Fruit fly (Drosophila melanogaster) whole organism, pupa: ENCODE data around the gene Lar.

Experiments used
- CG10348 ChIP-seq: fragments of 200-800 bp; sonication (Bioruptor generic); IDR thresholded peaks from 2 replicates; pipeline ENCODE4 v1.3.6; 2022; ENCODE audit warnings: missing biosample characterization, missing genetic modification characterization
- CG12605 ChIP-seq: fragments of 200-800 bp; sonication (Bioruptor generic); IDR thresholded peaks from 2 replicates; pipeline ENCODE4 v1.3.6; 2022; ENCODE audit warnings: missing biosample characterization, missing genetic modification characterization
- CG13204 ChIP-seq: fragments of 200-800 bp; sonication (Bioruptor generic); optimal IDR thresholded peaks from 2 replicates; lab custom pipeline; 2018; ENCODE audit warnings: missing biosample characterization, mild to moderate bottlenecking, missing genetic modification characterization, moderate library complexity
- CG14655 ChIP-seq: fragments of 200-800 bp; sonication (Bioruptor generic); optimal IDR thresholded peaks from 3 replicates; lab custom pipeline; 2017; ENCODE audit warnings: mild to moderate bottlenecking, missing biosample characterization, missing genetic modification reagents, missing genetic modification characterization
- CG15710 ChIP-seq: fragments of 200-800 bp; sonication (Bioruptor generic); optimal IDR thresholded peaks from 2 replicates; lab custom pipeline; 2018; ENCODE audit warnings: missing biosample characterization, mild to moderate bottlenecking, missing genetic modification characterization, moderate library complexity
- CG17806 ChIP-seq: fragments of 200-800 bp; sonication (Bioruptor generic); optimal IDR thresholded peaks from 2 replicates; lab custom pipeline; 2018; ENCODE audit warnings: missing biosample characterization, mild to moderate bottlenecking, missing genetic modification characterization, moderate library complexity
- CG32121 ChIP-seq: fragments of 200-800 bp; sonication (Bioruptor generic); IDR thresholded peaks from 2 replicates; pipeline ENCODE4 v1.3.6; 2022; ENCODE audit warnings: missing biosample characterization, missing genetic modification characterization
- CG34367 ChIP-seq: fragments of 200-800 bp; sonication (Bioruptor generic); optimal IDR thresholded peaks from 2 replicates; lab custom pipeline; 2018; ENCODE audit warnings: missing biosample characterization, mild to moderate bottlenecking, missing genetic modification characterization
- CG4496 ChIP-seq: fragments of 200-800 bp; sonication (Bioruptor generic); IDR thresholded peaks from 3 replicates; pipeline ENCODE4 v1.3.6; 2022; ENCODE audit warnings: missing biosample characterization, missing genetic modification characterization
- CG8159 ChIP-seq: fragments of 200-800 bp; sonication (Bioruptor generic); optimal IDR thresholded peaks from 3 replicates; lab custom pipeline; 2018; ENCODE audit warnings: missing biosample characterization, mild to moderate bottlenecking, missing genetic modification characterization, moderate library complexity
- CG8301 ChIP-seq: fragments of 200-800 bp; sonication (Bioruptor generic); optimal IDR thresholded peaks from 2 replicates; lab custom pipeline; 2018; ENCODE audit warnings: missing biosample characterization, mild to moderate bottlenecking, missing genetic modification characterization
- CG9948 ChIP-seq: fragments of 200-800 bp; sonication (Bioruptor generic); optimal IDR thresholded peaks from 2 replicates; lab custom pipeline; 2018; ENCODE audit warnings: missing biosample characterization, mild to moderate bottlenecking, missing genetic modification characterization, moderate library complexity
- D1 ChIP-seq: fragments of 200-800 bp; sonication (Bioruptor generic); optimal IDR thresholded peaks from 2 replicates; lab custom pipeline; 2018; ENCODE audit warnings: missing biosample characterization, mild to moderate bottlenecking, missing genetic modification characterization, moderate library complexity
- EcR ChIP-seq: fragments of 200-800 bp; sonication (Bioruptor generic); optimal IDR thresholded peaks from 3 replicates; lab custom pipeline; 2019; ENCODE audit warnings: missing biosample characterization, missing genetic modification characterization, mild to moderate bottlenecking, moderate library complexity, missing genetic modification reagents
- Ets98B ChIP-seq: fragments of 200-800 bp; sonication (Bioruptor generic); IDR thresholded peaks from 2 replicates; pipeline ENCODE4 v1.3.6; 2022; ENCODE audit warnings: missing biosample characterization, missing genetic modification characterization
- Pif1A ChIP-seq: fragments of 200-800 bp; sonication (Bioruptor generic); optimal IDR thresholded peaks from 3 replicates; lab custom pipeline; 2016; ENCODE audit warnings: missing biosample characterization, missing genetic modification characterization
- Pif1B ChIP-seq: fragments of 200-800 bp; sonication (Bioruptor generic); optimal IDR thresholded peaks from 3 replicates; lab custom pipeline; 2016; ENCODE audit warnings: missing biosample characterization, missing genetic modification characterization
- Snoo ChIP-seq: fragments of 200-800 bp; sonication (Bioruptor generic); optimal IDR thresholded peaks from 3 replicates; lab custom pipeline; 2017; ENCODE audit warnings: missing biosample characterization, mild to moderate bottlenecking, missing genetic modification characterization, inconsistent platforms
- fd96Ca ChIP-seq: fragments of 200-800 bp; sonication (Bioruptor generic); IDR thresholded peaks from 3 replicates; pipeline ENCODE4 v1.3.6; 2022; ENCODE audit warnings: missing biosample characterization, missing genetic modification characterization
- gl ChIP-seq: fragments of 200-800 bp; sonication (Bioruptor generic); optimal IDR thresholded peaks from 2 replicates; lab custom pipeline; 2018; ENCODE audit warnings: missing biosample characterization, mild to moderate bottlenecking, missing genetic modification characterization
- rn ChIP-seq: fragments of 200-800 bp; sonication (Bioruptor generic); IDR thresholded peaks from 2 replicates; pipeline ENCODE4 v1.3.6; 2022; ENCODE audit warnings: missing biosample characterization, missing genetic modification characterization

Lar gene

dm6 chr2L:19594102-19594501 is 7.7 kb downstream of the Lar start:
- TF ChIP-seq CG13204 (GFP tag; lab: Kevin White, UChicago), result no peak
- no peak for TF ChIP-seq EcR (GFP tag; lab: Kevin White, UChicago)
- TF ChIP-seq CG12605, result no peak
- no peak for TF ChIP-seq CG17806 (tag; lab: Kevin White, UChicago)
- TF ChIP-seq rn (GFP tag; lab: Robert Waterston, UW), result no peak
- no peak for TF ChIP-seq CG14655 (GFP tag; lab: Kevin White, UChicago)
- no peak for TF ChIP-seq CG9948
- TF ChIP-seq CG15710 (tag; lab: Kevin White, UChicago), result no peak
- TF ChIP-seq CG10348 (GFP tag; lab: Robert Waterston, UW), result no peak
- TF ChIP-seq CG4496 (GFP tag; lab: Robert Waterston, UW), result no peak
- TF ChIP-seq fd96Ca (GFP tag; lab: Robert Waterston, UW), result no peak
- no peak for TF ChIP-seq gl
- TF ChIP-seq CG34367 (tag; lab: Kevin White, UChicago), result no peak
- no peak for TF ChIP-seq D1 (tag; lab: Kevin White, UChicago)
- TF ChIP-seq CG8159 (tag; lab: Kevin White, UChicago), result no peak
- no peak for TF ChIP-seq CG32121
- no peak for TF ChIP-seq Snoo
- no peak for TF ChIP-seq Pif1B (GFP tag; lab: Kevin White, UChicago)
- no peak for TF ChIP-seq Ets98B (GFP tag; lab: Robert Waterston, UW)
- no peak for TF ChIP-seq CG8301 (tag; lab: Kevin White, UChicago)

DNA sequence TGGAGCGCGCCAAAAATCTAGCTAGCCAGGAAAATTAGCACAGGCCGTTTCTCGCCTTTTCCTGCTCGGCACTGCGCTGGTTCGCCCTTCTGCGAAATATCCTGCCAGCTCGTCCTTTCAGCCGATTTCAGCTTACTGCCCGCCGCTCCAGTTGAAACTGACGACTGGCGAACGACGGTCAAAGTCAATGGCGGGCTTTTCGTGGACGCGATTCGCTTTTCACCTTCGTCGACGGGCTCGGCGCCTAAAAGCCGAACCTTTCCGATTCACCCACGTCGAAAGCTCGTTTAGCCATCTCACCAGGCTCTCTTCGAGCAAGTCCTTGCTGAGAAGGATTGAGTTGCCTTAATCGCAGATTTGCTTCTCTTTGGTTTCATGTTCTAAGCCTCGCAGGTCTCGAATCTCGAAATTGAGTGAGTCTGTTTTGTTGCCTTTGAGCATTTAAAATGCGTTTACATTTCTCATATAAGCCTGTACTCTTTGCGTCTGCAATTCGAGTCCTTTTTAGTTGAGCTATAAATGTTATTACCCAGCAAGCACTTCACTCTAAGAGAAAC is 19.0 kb downstream of the Lar start:
- no peak for TF ChIP-seq Pif1B (GFP tag; lab: Kevin White, UChicago)
- no peak for TF ChIP-seq CG14655 (GFP tag; lab: Kevin White, UChicago)
- TF ChIP-seq fd96Ca (GFP tag; lab: Robert Waterston, UW), result no peak
- TF ChIP-seq CG10348 (GFP tag; lab: Robert Waterston, UW), result no peak
- TF ChIP-seq rn (GFP tag; lab: Robert Waterston, UW), result no peak
- TF ChIP-seq CG8301 (tag; lab: Kevin White, UChicago), result no peak
- no peak for TF ChIP-seq EcR (GFP tag; lab: Kevin White, UChicago)
- no peak for TF ChIP-seq CG17806 (tag; lab: Kevin White, UChicago)
- TF ChIP-seq CG34367 (tag; lab: Kevin White, UChicago), result no peak
- no peak for TF ChIP-seq CG15710 (tag; lab: Kevin White, UChicago)
- TF ChIP-seq D1 (tag; lab: Kevin White, UChicago), result no peak
- TF ChIP-seq Ets98B (GFP tag; lab: Robert Waterston, UW), result no peak
- TF ChIP-seq CG4496 (GFP tag; lab: Robert Waterston, UW), result no peak
- no peak for TF ChIP-seq CG12605
- no peak for TF ChIP-seq CG13204 (GFP tag; lab: Kevin White, UChicago)

DNA sequence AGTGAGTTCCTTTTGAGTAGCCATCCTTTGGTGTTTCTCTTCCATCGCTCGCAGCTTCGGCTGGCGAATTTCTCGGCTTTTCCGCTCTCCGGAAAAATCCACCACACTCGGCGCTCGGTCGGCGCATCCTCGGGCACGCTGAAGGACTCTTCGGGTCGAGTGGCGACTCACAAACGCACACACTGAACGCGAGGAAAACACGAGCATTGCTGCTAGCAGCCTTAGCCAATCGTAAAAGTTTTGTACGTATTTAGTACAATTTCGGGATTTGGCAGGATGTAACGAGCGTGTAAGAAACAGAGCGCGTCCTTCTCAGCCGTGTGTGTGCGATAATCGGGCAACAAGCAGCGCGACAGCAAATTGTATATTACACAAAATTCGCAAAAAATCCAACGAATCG is 19.9 kb downstream of the Lar start, which contains the start of gene CG46244:
Gene CG46244 (plus strand): TSS at position 252 of the 400 bp plus-strand sequence.
- TF ChIP-seq gl (no peak), CG13204 (GFP tag; lab: Kevin White, UChicago) (no peak)

dm6 chr2L:19628002-19628401 is 41.6 kb downstream of the Lar start:
- TF ChIP-seq CG8159 (tag; lab: Kevin White, UChicago) (no peak), CG10348 (GFP tag; lab: Robert Waterston, UW) (no peak), CG12605 (no peak), CG14655 (GFP tag; lab: Kevin White, UChicago) (no peak), CG34367 (tag; lab: Kevin White, UChicago) (no peak), CG15710 (tag; lab: Kevin White, UChicago) (no peak), gl (no peak), fd96Ca (GFP tag; lab: Robert Waterston, UW) (no peak), CG8301 (tag; lab: Kevin White, UChicago) (no peak), rn (GFP tag; lab: Robert Waterston, UW) (no peak), Snoo (no peak), CG9948 (no peak), CG13204 (GFP tag; lab: Kevin White, UChicago) (no peak), D1 (tag; lab: Kevin White, UChicago) (no peak), Pif1A (GFP tag; lab: Kevin White, UChicago) (no peak)
- TF ChIP-seq, all 21 proteins: peak for 0

- no peak for TF ChIP-seq fd96Ca (GFP tag; lab: Robert Waterston, UW)
- no peak for TF ChIP-seq CG8301 (tag; lab: Kevin White, UChicago)
- TF ChIP-seq CG8159 (tag; lab: Kevin White, UChicago), result no peak
- TF ChIP-seq rn (GFP tag; lab: Robert Waterston, UW), result no peak
- TF ChIP-seq CG32121, result no peak
- TF ChIP-seq CG4496 (GFP tag; lab: Robert Waterston, UW), result no peak
- no peak for TF ChIP-seq Snoo
- no peak for TF ChIP-seq Pif1B (GFP tag; lab: Kevin White, UChicago)
- no peak for TF ChIP-seq EcR (GFP tag; lab: Kevin White, UChicago)
- no peak for TF ChIP-seq gl
- TF ChIP-seq Pif1A (GFP tag; lab: Kevin White, UChicago), result no peak
- TF ChIP-seq Ets98B (GFP tag; lab: Robert Waterston, UW), result no peak
- TF ChIP-seq CG15710 (tag; lab: Kevin White, UChicago), result no peak
- no peak for TF ChIP-seq CG10348 (GFP tag; lab: Robert Waterston, UW)
- TF ChIP-seq CG13204 (GFP tag; lab: Kevin White, UChicago), result no peak
- TF ChIP-seq D1 (tag; lab: Kevin White, UChicago), result no peak
- TF ChIP-seq CG9948, result no peak
- no peak for TF ChIP-seq CG12605
Observed at dm6 chr2L:19634008-19634407, 47.6 kb downstream of the Lar start.

- TF ChIP-seq CG32121, result no peak
- TF ChIP-seq D1 (tag; lab: Kevin White, UChicago), result no peak
- TF ChIP-seq fd96Ca (GFP tag; lab: Robert Waterston, UW), result no peak
- no peak for TF ChIP-seq Pif1A (GFP tag; lab: Kevin White, UChicago)
- TF ChIP-seq CG15710 (tag; lab: Kevin White, UChicago), result no peak
- TF ChIP-seq CG9948, result no peak
- TF ChIP-seq Ets98B (GFP tag; lab: Robert Waterston, UW), result no peak
- TF ChIP-seq CG14655 (GFP tag; lab: Kevin White, UChicago), result no peak
- no peak for TF ChIP-seq Pif1B (GFP tag; lab: Kevin White, UChicago)
- no peak for TF ChIP-seq CG34367 (tag; lab: Kevin White, UChicago)
- TF ChIP-seq rn (GFP tag; lab: Robert Waterston, UW), result no peak
- TF ChIP-seq gl, result no peak
Observed at dm6 chr2L:19678347-19678746, 91.9 kb downstream of the Lar start.
